Fruit fly (Drosophila melanogaster) whole organism, pupa: ENCODE data around the gene Paris.

Experiments
- CG10348 ChIP-seq: fragments of 200-800 bp; sonication (Bioruptor generic); IDR thresholded peaks from 2 replicates; pipeline ENCODE4 v1.3.6; 2022; ENCODE audit warnings: missing biosample characterization, missing genetic modification characterization
- CG12605 ChIP-seq: fragments of 200-800 bp; sonication (Bioruptor generic); IDR thresholded peaks from 2 replicates; pipeline ENCODE4 v1.3.6; 2022; ENCODE audit warnings: missing biosample characterization, missing genetic modification characterization
- CG13204 ChIP-seq: fragments of 200-800 bp; sonication (Bioruptor generic); optimal IDR thresholded peaks from 2 replicates; lab custom pipeline; 2018; ENCODE audit warnings: missing biosample characterization, mild to moderate bottlenecking, missing genetic modification characterization, moderate library complexity
- CG14655 ChIP-seq: fragments of 200-800 bp; sonication (Bioruptor generic); optimal IDR thresholded peaks from 3 replicates; lab custom pipeline; 2017; ENCODE audit warnings: mild to moderate bottlenecking, missing biosample characterization, missing genetic modification reagents, missing genetic modification characterization
- CG15710 ChIP-seq: fragments of 200-800 bp; sonication (Bioruptor generic); optimal IDR thresholded peaks from 2 replicates; lab custom pipeline; 2018; ENCODE audit warnings: missing biosample characterization, mild to moderate bottlenecking, missing genetic modification characterization, moderate library complexity
- CG17806 ChIP-seq: fragments of 200-800 bp; sonication (Bioruptor generic); optimal IDR thresholded peaks from 2 replicates; lab custom pipeline; 2018; ENCODE audit warnings: missing biosample characterization, mild to moderate bottlenecking, missing genetic modification characterization, moderate library complexity
- CG32121 ChIP-seq: fragments of 200-800 bp; sonication (Bioruptor generic); IDR thresholded peaks from 2 replicates; pipeline ENCODE4 v1.3.6; 2022; ENCODE audit warnings: missing biosample characterization, missing genetic modification characterization
- CG34367 ChIP-seq: fragments of 200-800 bp; sonication (Bioruptor generic); optimal IDR thresholded peaks from 2 replicates; lab custom pipeline; 2018; ENCODE audit warnings: missing biosample characterization, mild to moderate bottlenecking, missing genetic modification characterization
- CG4496 ChIP-seq: fragments of 200-800 bp; sonication (Bioruptor generic); IDR thresholded peaks from 3 replicates; pipeline ENCODE4 v1.3.6; 2022; ENCODE audit warnings: missing biosample characterization, missing genetic modification characterization
- CG8159 ChIP-seq: fragments of 200-800 bp; sonication (Bioruptor generic); optimal IDR thresholded peaks from 3 replicates; lab custom pipeline; 2018; ENCODE audit warnings: missing biosample characterization, mild to moderate bottlenecking, missing genetic modification characterization, moderate library complexity
- CG8301 ChIP-seq: fragments of 200-800 bp; sonication (Bioruptor generic); optimal IDR thresholded peaks from 2 replicates; lab custom pipeline; 2018; ENCODE audit warnings: missing biosample characterization, mild to moderate bottlenecking, missing genetic modification characterization
- CG9948 ChIP-seq: fragments of 200-800 bp; sonication (Bioruptor generic); optimal IDR thresholded peaks from 2 replicates; lab custom pipeline; 2018; ENCODE audit warnings: missing biosample characterization, mild to moderate bottlenecking, missing genetic modification characterization, moderate library complexity
- D1 ChIP-seq: fragments of 200-800 bp; sonication (Bioruptor generic); optimal IDR thresholded peaks from 2 replicates; lab custom pipeline; 2018; ENCODE audit warnings: missing biosample characterization, mild to moderate bottlenecking, missing genetic modification characterization, moderate library complexity
- EcR ChIP-seq: fragments of 200-800 bp; sonication (Bioruptor generic); optimal IDR thresholded peaks from 3 replicates; lab custom pipeline; 2019; ENCODE audit warnings: missing biosample characterization, missing genetic modification characterization, mild to moderate bottlenecking, moderate library complexity, missing genetic modification reagents
- Ets98B ChIP-seq: fragments of 200-800 bp; sonication (Bioruptor generic); IDR thresholded peaks from 2 replicates; pipeline ENCODE4 v1.3.6; 2022; ENCODE audit warnings: missing biosample characterization, missing genetic modification characterization
- Pif1A ChIP-seq: fragments of 200-800 bp; sonication (Bioruptor generic); optimal IDR thresholded peaks from 3 replicates; lab custom pipeline; 2016; ENCODE audit warnings: missing biosample characterization, missing genetic modification characterization
- Pif1B ChIP-seq: fragments of 200-800 bp; sonication (Bioruptor generic); optimal IDR thresholded peaks from 3 replicates; lab custom pipeline; 2016; ENCODE audit warnings: missing biosample characterization, missing genetic modification characterization
- Snoo ChIP-seq: fragments of 200-800 bp; sonication (Bioruptor generic); optimal IDR thresholded peaks from 3 replicates; lab custom pipeline; 2017; ENCODE audit warnings: missing biosample characterization, mild to moderate bottlenecking, missing genetic modification characterization, inconsistent platforms
- fd96Ca ChIP-seq: fragments of 200-800 bp; sonication (Bioruptor generic); IDR thresholded peaks from 3 replicates; pipeline ENCODE4 v1.3.6; 2022; ENCODE audit warnings: missing biosample characterization, missing genetic modification characterization
- gl ChIP-seq: fragments of 200-800 bp; sonication (Bioruptor generic); optimal IDR thresholded peaks from 2 replicates; lab custom pipeline; 2018; ENCODE audit warnings: missing biosample characterization, mild to moderate bottlenecking, missing genetic modification characterization
- rn ChIP-seq: fragments of 200-800 bp; sonication (Bioruptor generic); IDR thresholded peaks from 2 replicates; pipeline ENCODE4 v1.3.6; 2022; ENCODE audit warnings: missing biosample characterization, missing genetic modification characterization

Gene Paris

dm6 chr2L:4463323-4463722, at the start of gene Paris, which contains the start of gene CG15443:
Paris (plus strand) TSS chr2L:4463611.
CG15443 (minus strand) TSS chr2L:4463447.
- TF ChIP-seq CG12605 (GFP tag; lab: Robert Waterston, UW), result 0 out of 2 replicates have a peak, but pooled peaks have one; percentile 39
- TF ChIP-seq CG8159, result no peak
- TF ChIP-seq, all 21 proteins: peak for 1

dm6 chr2L:4414059-4414458, 49.4 kb upstream of the Paris start:
- no peak for TF ChIP-seq gl
- TF ChIP-seq D1 (tag; lab: Kevin White, UChicago), result no peak
- no peak for TF ChIP-seq CG8159
- TF ChIP-seq CG12605 (GFP tag; lab: Robert Waterston, UW), result no peak
- no peak for TF ChIP-seq CG13204 (GFP tag; lab: Kevin White, UChicago)

- no peak for TF ChIP-seq CG17806 (tag; lab: Kevin White, UChicago)
- TF ChIP-seq Ets98B (GFP tag; lab: Robert Waterston, UW), result no peak
- no peak for TF ChIP-seq CG8301 (tag; lab: Kevin White, UChicago)
- no peak for TF ChIP-seq CG12605 (GFP tag; lab: Robert Waterston, UW)
- TF ChIP-seq CG14655 (GFP tag; lab: Kevin White, UChicago), result peak; percentile 54
- peak; percentile 35 for TF ChIP-seq CG32121 (GFP tag; lab: Robert Waterston, UW)
- TF ChIP-seq gl, result no peak
- no peak for TF ChIP-seq CG9948
- peak; percentile 58 for TF ChIP-seq CG15710 (tag; lab: Kevin White, UChicago)
- TF ChIP-seq D1 (tag; lab: Kevin White, UChicago), result no peak
- TF ChIP-seq EcR, result no peak
- TF ChIP-seq CG10348 (GFP tag; lab: Robert Waterston, UW), result no peak
- TF ChIP-seq Pif1A (GFP tag; lab: Kevin White, UChicago), result peak; percentile 50
- TF ChIP-seq rn (GFP tag; lab: Robert Waterston, UW), result no peak
- TF ChIP-seq CG13204 (GFP tag; lab: Kevin White, UChicago), result no peak
- peak; percentile 65 for TF ChIP-seq CG8159
- TF ChIP-seq Snoo (tag; lab: Kevin White, UChicago), result no peak
- peak; percentile 43; the same call in 1 of the 3 replicates for TF ChIP-seq CG4496
- 0 out of 3 replicates have a peak, but pooled peaks have one; percentile 35 for TF ChIP-seq fd96Ca (GFP tag; lab: Robert Waterston, UW)
- no peak for TF ChIP-seq Pif1B
- peak; percentile 23 for TF ChIP-seq CG34367
Measured at dm6 chr2L:4416089-4416488, 47.3 kb upstream of the Paris start.

- TF ChIP-seq D1 (tag; lab: Kevin White, UChicago) (no peak), CG4496 (peak; percentile 64; the same call in 1 of the 3 replicates), fd96Ca (GFP tag; lab: Robert Waterston, UW) (0 out of 3 replicates have a peak, but pooled peaks have one; percentile 32), EcR (no peak), Pif1B (peak; percentile 5), CG8301 (tag; lab: Kevin White, UChicago) (peak; percentile 35), CG13204 (GFP tag; lab: Kevin White, UChicago) (no peak), CG14655 (GFP tag; lab: Kevin White, UChicago) (peak; percentile 48), CG17806 (tag; lab: Kevin White, UChicago) (peak; percentile 59), rn (GFP tag; lab: Robert Waterston, UW) (no peak), CG12605 (GFP tag; lab: Robert Waterston, UW) (no peak), Snoo (tag; lab: Kevin White, UChicago) (no peak), CG9948 (peak; percentile 52), CG34367 (peak; percentile 51), CG8159 (peak; percentile 74), CG15710 (tag; lab: Kevin White, UChicago) (peak; percentile 58), Ets98B (GFP tag; lab: Robert Waterston, UW) (peak; percentile 27; the same call in 1 of the 2 replicates), CG32121 (GFP tag; lab: Robert Waterston, UW) (peak; percentile 56; the same call in 1 of the 2 replicates), gl (no peak), CG10348 (GFP tag; lab: Robert Waterston, UW) (no peak), Pif1A (GFP tag; lab: Kevin White, UChicago) (peak; percentile 0)
Measured at dm6 chr2L:4416903-4417302, 46.5 kb upstream of the Paris start.

dm6 chr2L:4417982-4418381, 45.4 kb upstream of the Paris start:
- no peak for TF ChIP-seq Snoo (tag; lab: Kevin White, UChicago)
- no peak for TF ChIP-seq Pif1B
- TF ChIP-seq rn (GFP tag; lab: Robert Waterston, UW), result no peak
- TF ChIP-seq CG4496, result peak; percentile 39; the same call in 1 of the 3 replicates
- TF ChIP-seq CG8301 (tag; lab: Kevin White, UChicago), result no peak
- no peak for TF ChIP-seq CG34367
- TF ChIP-seq CG9948, result no peak
- peak; percentile 49 for TF ChIP-seq CG12605 (GFP tag; lab: Robert Waterston, UW)
- peak; percentile 25; the same call in 1 of the 3 replicates for TF ChIP-seq fd96Ca (GFP tag; lab: Robert Waterston, UW)
- TF ChIP-seq CG32121 (GFP tag; lab: Robert Waterston, UW), result no peak
- no peak for TF ChIP-seq CG8159

dm6 chr2L:4418819-4419218, 44.6 kb upstream of the Paris start:
- 0 out of 3 replicates have a peak, but pooled peaks have one; percentile 9 for TF ChIP-seq CG4496
- TF ChIP-seq CG17806 (tag; lab: Kevin White, UChicago), result no peak
- TF ChIP-seq Pif1A (GFP tag; lab: Kevin White, UChicago), result no peak
- no peak for TF ChIP-seq CG13204 (GFP tag; lab: Kevin White, UChicago)
- TF ChIP-seq CG8301 (tag; lab: Kevin White, UChicago), result no peak
- no peak for TF ChIP-seq D1 (tag; lab: Kevin White, UChicago)
- TF ChIP-seq, all 21 proteins: peak for 1
